Fruit fly (Drosophila melanogaster) whole organism, embryonic: ENCODE data around the gene ens.

Source experiments
- Aef1 ChIP-seq: fragments of 200-800 bp; sonication (Bioruptor generic); IDR thresholded peaks from 3 replicates; pipeline ENCODE4 v1.3.6; 2022; ENCODE audit warnings: missing biosample characterization, missing genetic modification characterization
- Asciz ChIP-seq: fragments of 200-800 bp; sonication (Bioruptor generic); optimal IDR thresholded peaks from 2 replicates; lab custom pipeline; 2017; ENCODE audit warnings: missing biosample characterization, mild to moderate bottlenecking, missing genetic modification characterization, missing genetic modification reagents
- CG10267 ChIP-seq: fragments of 200-800 bp; sonication (Bioruptor generic); optimal IDR thresholded peaks from 2 replicates; lab custom pipeline; 2018; ENCODE audit warnings: missing biosample characterization, mild to moderate bottlenecking, missing genetic modification characterization, moderate library complexity
- CG12236 ChIP-seq: fragments of 200-800 bp; sonication (Bioruptor generic); optimal IDR thresholded peaks from 2 replicates; lab custom pipeline; 2016; ENCODE audit warnings: missing biosample characterization, missing genetic modification characterization
- CG13296 ChIP-seq: fragments of 200-800 bp; sonication (Bioruptor generic); optimal IDR thresholded peaks from 3 replicates; lab custom pipeline; 2018; ENCODE audit warnings: missing biosample characterization, mild to moderate bottlenecking, missing genetic modification characterization
- CG13894 ChIP-seq: fragments of 200-800 bp; sonication (Bioruptor generic); optimal IDR thresholded peaks from 3 replicates; lab custom pipeline; 2018; ENCODE audit warnings: missing biosample characterization, mild to moderate bottlenecking, missing genetic modification characterization, moderate library complexity
- CG14050 ChIP-seq: fragments of 200-800 bp; sonication (Bioruptor generic); IDR thresholded peaks from 3 replicates; pipeline ENCODE4 v1.3.6; 2022; ENCODE audit warnings: missing biosample characterization, missing genetic modification characterization
- CG15073 ChIP-seq: fragments of 200-800 bp; sonication (Bioruptor generic); optimal IDR thresholded peaks from 2 replicates; lab custom pipeline; 2016; ENCODE audit warnings: missing biosample characterization, missing genetic modification characterization
- CG1647 ChIP-seq: fragments of 200-800 bp; sonication (Bioruptor generic); optimal IDR thresholded peaks from 3 replicates; lab custom pipeline; 2016; ENCODE audit warnings: missing biosample characterization, missing genetic modification characterization
- CG17186 ChIP-seq: fragments of 200-800 bp; sonication (Bioruptor generic); optimal IDR thresholded peaks from 3 replicates; lab custom pipeline; 2017; ENCODE audit warnings: missing biosample characterization, missing genetic modification reagents, missing genetic modification characterization
- CG2116 ChIP-seq: fragments of 200-800 bp; sonication (Bioruptor generic); optimal IDR thresholded peaks from 3 replicates; lab custom pipeline; 2018; ENCODE audit warnings: missing biosample characterization, mild to moderate bottlenecking, missing genetic modification characterization
- CG2875 ChIP-seq: fragments of 200-800 bp; sonication (Bioruptor generic); optimal IDR thresholded peaks from 2 replicates; lab custom pipeline; 2017; ENCODE audit warnings: missing biosample characterization, mild to moderate bottlenecking, missing genetic modification characterization, missing genetic modification reagents
- CG31388 ChIP-seq: fragments of 200-800 bp; sonication (Bioruptor generic); optimal IDR thresholded peaks from 2 replicates; lab custom pipeline; 2016; ENCODE audit warnings: missing biosample characterization, missing genetic modification characterization
- CG33213 ChIP-seq: fragments of 200-800 bp; sonication (Bioruptor generic); optimal IDR thresholded peaks from 3 replicates; lab custom pipeline; 2016; ENCODE audit warnings: missing biosample characterization, missing genetic modification characterization
- CG3995 ChIP-seq: fragments of 200-800 bp; sonication (Bioruptor generic); optimal IDR thresholded peaks from 3 replicates; lab custom pipeline; 2016; ENCODE audit warnings: missing biosample characterization, missing genetic modification characterization
- CG4820 ChIP-seq: fragments of 200-800 bp; sonication (Bioruptor generic); optimal IDR thresholded peaks from 3 replicates; lab custom pipeline; 2016; ENCODE audit warnings: missing biosample characterization, missing genetic modification characterization
- CG7786 ChIP-seq: fragments of 200-800 bp; sonication (Bioruptor generic); optimal IDR thresholded peaks from 2 replicates; lab custom pipeline; 2016; ENCODE audit warnings: missing biosample characterization, missing genetic modification characterization
- CG9727 ChIP-seq: fragments of 200-800 bp; sonication (Bioruptor generic); optimal IDR thresholded peaks from 3 replicates; lab custom pipeline; 2017; ENCODE audit warnings: missing biosample characterization, mild to moderate bottlenecking, missing genetic modification characterization
- CG9797 ChIP-seq: fragments of 200-800 bp; sonication (Bioruptor generic); optimal IDR thresholded peaks from 3 replicates; lab custom pipeline; 2018; ENCODE audit warnings: missing biosample characterization, mild to moderate bottlenecking, missing genetic modification characterization
- ERR ChIP-seq: fragments of 200-800 bp; sonication (Bioruptor generic); optimal IDR thresholded peaks from 2 replicates; lab custom pipeline; 2016; ENCODE audit warnings: missing biosample characterization, missing genetic modification characterization
- Hand ChIP-seq: fragments of 200-800 bp; sonication (Bioruptor generic); optimal IDR thresholded peaks from 2 replicates; lab custom pipeline; 2017; ENCODE audit warnings: mild to moderate bottlenecking, missing biosample characterization, missing genetic modification reagents, missing genetic modification characterization
- Hr78 ChIP-seq, 2 experiments: fragments of 200-800 bp in 1 of 2; fragments of >200 bp in 1 of 2; sonication (Bioruptor generic) in 1 of 2; optimal IDR thresholded peaks; 2 replicates each; lab custom pipeline; 2017 to 2019; ENCODE audit warnings: missing biosample characterization in 2 of 2, missing genetic modification characterization in 2 of 2, mild to moderate bottlenecking in 1 of 2, moderate library complexity in 1 of 2
- Lhr ChIP-seq: fragments of 200-800 bp; sonication (Bioruptor generic); optimal IDR thresholded peaks from 3 replicates; lab custom pipeline; 2017; ENCODE audit warnings: mild to moderate bottlenecking, missing biosample characterization, missing genetic modification reagents, missing genetic modification characterization
- Lim3 ChIP-seq: fragments of 200-800 bp; sonication (Bioruptor generic); IDR thresholded peaks from 2 replicates; pipeline ENCODE4 v1.3.6; 2022; ENCODE audit warnings: missing biosample characterization, missing genetic modification characterization
- Med ChIP-seq: fragments of 200-800 bp; sonication (Bioruptor generic); peaks from one replicate; lab custom pipeline; 2016; ENCODE audit warnings: missing biosample characterization, missing genetic modification characterization, mild to moderate bottlenecking, inconsistent platforms, moderate library complexity
- Mes4 ChIP-seq: fragments of 200-800 bp; sonication (Bioruptor generic); optimal IDR thresholded peaks from 2 replicates; lab custom pipeline; 2016; ENCODE audit warnings: missing biosample characterization, missing genetic modification characterization
- Oaz ChIP-seq: fragments of 200-800 bp; sonication (Bioruptor generic); IDR thresholded peaks from 2 replicates; pipeline ENCODE4 v1.3.6; 2022; ENCODE audit warnings: missing biosample characterization, missing genetic modification characterization
- Ravus ChIP-seq: fragments of 200-800 bp; sonication (Bioruptor generic); IDR thresholded peaks from 2 replicates; pipeline ENCODE4 v1.3.6; 2022; ENCODE audit warnings: missing biosample characterization, missing genetic modification characterization
- Side ChIP-seq: fragments of 200-800 bp; sonication (Bioruptor generic); optimal IDR thresholded peaks from 2 replicates; lab custom pipeline; 2016; ENCODE audit warnings: missing biosample characterization, missing genetic modification characterization
- Sry-β ChIP-seq: fragments of 200-800 bp; sonication (Bioruptor generic); optimal IDR thresholded peaks from 2 replicates; lab custom pipeline; 2018; ENCODE audit warnings: missing biosample characterization, mild to moderate bottlenecking, missing genetic modification characterization, moderate library complexity
- Stat92E ChIP-seq, 3 experiments: fragments of >200 bp in 2 of 3; fragments of 200-800 bp in 1 of 3; sonication (Bioruptor generic) in 1 of 3; optimal IDR thresholded peaks; 2 replicates each; lab custom pipeline; 2017 to 2019; ENCODE audit warnings: missing biosample characterization in 3 of 3, missing genetic modification characterization in 3 of 3, mild to moderate bottlenecking in 1 of 3, moderate library complexity in 1 of 3
- ato ChIP-seq: fragments of 200-800 bp; sonication (Bioruptor generic); IDR thresholded peaks from 2 replicates; pipeline ENCODE4 v1.3.6; 2022; ENCODE audit warnings: missing biosample characterization, missing genetic modification characterization; ENCODE audit not compliant: partially characterized antibody
- br ChIP-seq: fragments of >200 bp; optimal IDR thresholded peaks from 2 replicates; lab custom pipeline; 2017
- bsh ChIP-seq, 2 experiments: fragments of 200-800 bp; sonication (Bioruptor generic); optimal IDR thresholded peaks; 2 replicates each; lab custom pipeline; 2017 to 2018; ENCODE audit warnings: mild to moderate bottlenecking in 2 of 2, missing biosample characterization in 2 of 2, missing genetic modification characterization in 2 of 2, moderate library complexity in 1 of 2
- chm ChIP-seq: fragments of 200-800 bp; sonication (Bioruptor generic); IDR thresholded peaks from 2 replicates; pipeline ENCODE4 v1.3.6; 2022; ENCODE audit warnings: missing biosample characterization, missing genetic modification characterization
- corto ChIP-seq: fragments of 200-800 bp; sonication (Bioruptor generic); optimal IDR thresholded peaks from 2 replicates; lab custom pipeline; 2016; ENCODE audit warnings: missing biosample characterization, mild to moderate bottlenecking, missing genetic modification characterization, moderate library complexity
- crp ChIP-seq, 2 experiments: fragments of 200-800 bp; sonication (Bioruptor generic); optimal IDR thresholded peaks; 2 replicates in 1 of 2; 3 replicates in 1 of 2; lab custom pipeline; 2017; ENCODE audit warnings: missing biosample characterization in 2 of 2, missing genetic modification characterization in 2 of 2, mild to moderate bottlenecking in 1 of 2, moderate library complexity in 1 of 2
- cwo ChIP-seq: fragments of 200-800 bp; sonication (Bioruptor generic); optimal IDR thresholded peaks from 3 replicates; lab custom pipeline; 2017; ENCODE audit warnings: missing biosample characterization, missing genetic modification characterization, mild to moderate bottlenecking, moderate library complexity, missing genetic modification reagents
- fd64A ChIP-seq: fragments of 200-800 bp; sonication (Bioruptor generic); optimal IDR thresholded peaks from 3 replicates; lab custom pipeline; 2018; ENCODE audit warnings: missing biosample characterization, mild to moderate bottlenecking, missing genetic modification characterization
- grau ChIP-seq: fragments of 200-800 bp; optimal IDR thresholded peaks from 3 replicates; lab custom pipeline; 2019; ENCODE audit warnings: missing biosample characterization, mild to moderate bottlenecking, missing genetic modification characterization, moderate library complexity
- ham ChIP-seq: fragments of 200-800 bp; sonication (Bioruptor generic); IDR thresholded peaks from 2 replicates; pipeline ENCODE4 v1.3.6; 2022; ENCODE audit warnings: missing biosample characterization, missing genetic modification characterization
- hb ChIP-seq: fragments of 200-800 bp; sonication (Bioruptor generic); IDR thresholded peaks from 3 replicates; pipeline ENCODE4 v1.3.6; 2022; ENCODE audit warnings: missing biosample characterization, missing genetic modification characterization; ENCODE audit not compliant: partially characterized antibody
- kah ChIP-seq: fragments of 200-800 bp; sonication (Bioruptor generic); optimal IDR thresholded peaks from 2 replicates; lab custom pipeline; 2018; ENCODE audit warnings: missing biosample characterization, mild to moderate bottlenecking, missing genetic modification characterization
- mirr ChIP-seq: fragments of 200-800 bp; sonication (Bioruptor generic); optimal IDR thresholded peaks from 3 replicates; lab custom pipeline; 2018; ENCODE audit warnings: missing biosample characterization, mild to moderate bottlenecking, missing genetic modification characterization
- slbo ChIP-seq: fragments of 200-800 bp; sonication (Bioruptor generic); IDR thresholded peaks from 2 replicates; pipeline ENCODE4 v1.3.6; 2022; ENCODE audit warnings: missing biosample characterization, missing genetic modification characterization
- ssp ChIP-seq: fragments of 200-800 bp; sonication (Bioruptor generic); IDR thresholded peaks from 2 replicates; pipeline ENCODE4 v1.3.6; 2022; ENCODE audit warnings: missing biosample characterization, missing genetic modification characterization
- stwl ChIP-seq: fragments of 200-800 bp; sonication (Bioruptor generic); optimal IDR thresholded peaks from 3 replicates; lab custom pipeline; 2018; ENCODE audit warnings: missing biosample characterization, mild to moderate bottlenecking, missing genetic modification characterization, moderate library complexity
- tll ChIP-seq, 2 experiments: fragments of 200-800 bp in 1 of 2; fragments of >200 bp in 1 of 2; sonication (Bioruptor generic) in 1 of 2; optimal IDR thresholded peaks; 2 replicates each; lab custom pipeline; 2017 to 2019; ENCODE audit warnings: missing biosample characterization in 2 of 2, missing genetic modification characterization in 2 of 2, mild to moderate bottlenecking in 1 of 2, moderate library complexity in 1 of 2
- trh ChIP-seq: fragments of 200-800 bp; sonication (Bioruptor generic); optimal IDR thresholded peaks from 2 replicates; lab custom pipeline; 2016; ENCODE audit warnings: missing biosample characterization, missing genetic modification characterization

Gene ens

DNA sequence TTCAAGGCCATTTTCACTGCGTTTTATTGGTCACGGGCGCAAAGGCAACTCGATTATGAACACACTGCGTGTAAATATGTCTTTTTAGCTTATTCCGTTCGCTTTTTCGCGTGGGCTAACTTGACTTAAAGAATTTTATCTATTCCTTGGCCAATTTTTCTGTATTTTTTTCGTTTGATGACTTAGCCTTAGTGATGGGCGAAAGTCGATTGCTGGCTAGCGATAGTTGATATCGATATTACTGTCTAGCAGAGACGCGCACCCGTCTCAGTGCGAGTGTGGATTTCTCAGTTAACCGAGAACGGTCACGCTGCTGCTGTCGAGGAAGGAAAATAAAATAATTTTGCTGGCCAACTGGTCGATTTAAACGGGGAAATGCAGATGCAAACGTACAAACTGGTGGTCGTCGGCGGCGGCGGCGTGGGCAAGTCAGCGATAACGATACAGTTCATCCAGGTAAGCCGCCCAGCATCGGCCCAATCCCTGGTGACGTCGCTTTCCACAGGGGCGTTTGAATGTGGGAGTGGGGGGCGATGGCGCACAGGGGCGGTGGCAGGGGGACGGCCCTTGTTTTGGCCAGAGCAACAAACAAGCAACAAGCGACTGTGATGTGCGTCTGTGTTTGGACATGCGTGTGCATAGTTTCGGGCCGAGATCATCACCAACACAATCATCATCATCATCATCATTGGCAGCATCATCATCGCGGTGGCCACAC lies 4.6 kb upstream of the ens start, which contains the start of the genes Rop and Ras64B (continued):
- TF ChIP-seq CG15073 (no peak), stwl (tag; lab: Kevin White, UChicago) (peak; percentile 41), ERR (GFP tag; lab: Kevin White, UChicago) (peak; percentile 22), Lhr (GFP tag; lab: Kevin White, UChicago) (peak; percentile 73), CG2116 (peak; percentile 58), CG14050 (GFP tag; lab: Robert Waterston, UW) (no peak), CG13296 (GFP tag; lab: Kevin White, UChicago) (no peak), Stat92E (GFP tag; optimal IDR thresholded peaks at IDR 0.05; lab: Kevin White, UChicago) (peak in 1 of 3 experiments; percentile 74), hb (GFP tag; lab: Robert Waterston, UW) (0 out of 3 replicates have a peak, but pooled peaks have one; percentile 57), CG4820 (no peak), chm (GFP tag; lab: Robert Waterston, UW) (no peak), Hand (GFP tag; lab: Kevin White, UChicago) (no peak), Med (GFP tag; lab: Kevin White, UChicago) (peak; percentile 90), grau (tag; lab: Kevin White, UChicago) (peak; percentile 38), CG1647 (GFP tag; lab: Kevin White, UChicago) (peak; percentile 11), CG10267 (tag; lab: Kevin White, UChicago) (peak; percentile 67), CG9797 (peak; percentile 96), fd64A (no peak), Mes4 (GFP tag; lab: Kevin White, UChicago) (no peak), ham (no peak), Aef1 (no peak), CG9727 (GFP tag; lab: Kevin White, UChicago) (peak; percentile 20), kah (GFP tag; lab: Kevin White, UChicago) (no peak), bsh (GFP tag; optimal IDR thresholded peaks at IDR 0.05; lab: Kevin White, UChicago) (no peak), mirr (GFP tag; lab: Kevin White, UChicago) (no peak), Asciz (GFP tag; lab: Kevin White, UChicago) (no peak), Ravus (GFP tag; lab: Robert Waterston, UW) (no peak), tll (GFP tag; optimal IDR thresholded peaks at IDR 0.05; lab: Kevin White, UChicago) (peak in 1 of 2 experiments; percentile 56), slbo (peak; percentile 13; the same call in 1 of the 2 replicates), corto (GFP tag; lab: Kevin White, UChicago) (no peak), CG2875 (GFP tag; lab: Kevin White, UChicago) (no peak), ssp (no peak), Side (GFP tag; lab: Kevin White, UChicago) (no peak), CG12236 (GFP tag; lab: Kevin White, UChicago) (no peak), CG17186 (GFP tag; lab: Kevin White, UChicago) (peak; percentile 83), Sry-β (GFP tag; lab: Kevin White, UChicago) (no peak), CG33213 (peak; percentile 78), CG31388 (GFP tag; lab: Kevin White, UChicago) (no peak), ato (peak; percentile 66), crp (GFP tag; optimal IDR thresholded peaks at IDR 0.05; lab: Kevin White, UChicago) (peak in 1 of 2 experiments; percentile 25), CG7786 (GFP tag; lab: Kevin White, UChicago) (peak; percentile 15), CG13894 (tag; lab: Kevin White, UChicago) (peak; percentile 41), cwo (GFP tag; lab: Kevin White, UChicago) (no peak), br (lab: Kevin White, UChicago) (no peak), trh (GFP tag; lab: Kevin White, UChicago) (no peak), Hr78 (GFP tag; optimal IDR thresholded peaks at IDR 0.05; lab: Kevin White, UChicago) (no peak), Oaz (GFP tag; lab: Robert Waterston, UW) (no peak), Lim3 (no peak), CG3995 (GFP tag; lab: Kevin White, UChicago) (no peak)
